Worm (Caenorhabditis elegans) whole organism, L4 larva: ENCODE measurements around the gene C24A3.9.

ENCODE experiments used
- Y75B8A.6 ChIP-seq: fragments of 200-800 bp; sonication (Bioruptor generic); IDR thresholded peaks from 2 replicates; pipeline ENCODE4 v1.3.6; 2022; ENCODE audit warnings: missing genetic modification reagents, missing genetic modification characterization, missing compliant biosample characterization
- ZK546.5 ChIP-seq, 2 experiments: sonication (generic microtip); optimal IDR thresholded peaks; 2 replicates each; lab custom pipeline; 2017; ENCODE audit warnings: missing biosample characterization in 2 of 2, missing genetic modification characterization in 2 of 2
- aha-1 ChIP-seq: fragments of 150-350 bp; peaks from one replicate; lab custom pipeline; 2014; ENCODE audit warnings: missing biosample characterization, missing genetic modification characterization
- arid-1 ChIP-seq: fragments of 200-800 bp; sonication (Bioruptor generic); conservative IDR thresholded peaks from 2 replicates; pipeline ENCODE4 v1.3.6; 2022; ENCODE audit warnings: missing genetic modification reagents, missing genetic modification characterization, missing compliant biosample characterization
- ceh-20 ChIP-seq: fragments of 200-800 bp; sonication (Bioruptor generic); IDR thresholded peaks from 2 replicates; pipeline ENCODE4 v1.3.6; 2022; ENCODE audit warnings: missing genetic modification reagents, missing genetic modification characterization, missing compliant biosample characterization
- ces-1 ChIP-seq: fragments of 150-350 bp; sonication (generic microtip); optimal IDR thresholded peaks from 4 replicates; lab custom pipeline; 2014; ENCODE audit warnings: missing biosample characterization, missing genetic modification reagents, missing genetic modification characterization
- daf-16 ChIP-seq, 3 experiments: sonication (generic microtip); optimal IDR thresholded peaks; 2 replicates each; lab custom pipeline; 2016 to 2017; ENCODE audit warnings: missing genetic modification characterization in 3 of 3, missing genetic modification reagents in 3 of 3, mild to moderate bottlenecking in 2 of 3, missing compliant biosample characterization in 2 of 3, missing biosample characterization in 1 of 3, moderate library complexity in 1 of 3
- dmd-6 ChIP-seq: fragments of 200-800 bp; sonication (Bioruptor generic); IDR thresholded peaks from 2 replicates; pipeline ENCODE4 v1.3.6; 2022; ENCODE audit warnings: missing genetic modification reagents, missing genetic modification characterization, missing compliant biosample characterization
- egl-27 ChIP-seq: sonication (generic microtip); optimal IDR thresholded peaks from 3 replicates; lab custom pipeline; 2017; ENCODE audit warnings: missing biosample characterization, missing genetic modification reagents, missing genetic modification characterization
- egl-43 ChIP-seq: fragments of 200-800 bp; sonication (Bioruptor generic); IDR thresholded peaks from 2 replicates; pipeline ENCODE4 v1.3.6; 2022; ENCODE audit warnings: missing genetic modification reagents, missing genetic modification characterization, missing compliant biosample characterization
- fkh-10 ChIP-seq: fragments of 150-350 bp; optimal IDR thresholded peaks from 2 replicates; lab custom pipeline; 2014; ENCODE audit warnings: missing biosample characterization, missing genetic modification reagents, missing genetic modification characterization
- gei-8 ChIP-seq: fragments of 200-800 bp; sonication (Bioruptor generic); optimal IDR thresholded peaks from 2 replicates; lab custom pipeline; 2018; ENCODE audit warnings: mild to moderate bottlenecking, missing genetic modification characterization, missing compliant biosample characterization
- hif-1 ChIP-seq, 2 experiments: sonication (generic microtip); optimal IDR thresholded peaks; 2 replicates each; lab custom pipeline; 2016 to 2017; ENCODE audit warnings: missing compliant biosample characterization in 2 of 2, missing genetic modification characterization in 2 of 2, missing genetic modification reagents in 2 of 2, missing genotype in 2 of 2, mild to moderate bottlenecking in 1 of 2
- hlh-30 ChIP-seq: sonication (generic microtip); optimal IDR thresholded peaks from 2 replicates; lab custom pipeline; 2017; ENCODE audit warnings: antibody characterized with exemption, mild to moderate bottlenecking, missing genetic modification characterization, missing compliant biosample characterization; ENCODE audit not compliant: insufficient read depth
- jun-1 ChIP-seq: fragments of 150-350 bp; optimal IDR thresholded peaks from 2 replicates; lab custom pipeline; 2014; ENCODE audit warnings: missing biosample characterization, missing genetic modification reagents, missing genetic modification characterization
- lin-13 ChIP-seq: fragments of 150-350 bp; optimal IDR thresholded peaks from 2 replicates; lab custom pipeline; 2014; ENCODE audit warnings: missing biosample characterization, missing genetic modification reagents, missing genetic modification characterization
- lin-29 ChIP-seq: fragments of 200-800 bp; sonication (Bioruptor generic); IDR thresholded peaks from 2 replicates; pipeline ENCODE4 v1.3.6; 2022; ENCODE audit warnings: missing genetic modification reagents, missing genetic modification characterization, missing compliant biosample characterization
- lsy-2 ChIP-seq, 2 experiments: fragments of 150-350 bp in 1 of 2; sonication (generic microtip) in 1 of 2; optimal IDR thresholded peaks; 2 replicates each; lab custom pipeline; 2014 to 2017; ENCODE audit warnings: missing biosample characterization in 2 of 2, missing genetic modification characterization in 2 of 2
- madf-9 ChIP-seq: fragments of 200-800 bp; sonication (Bioruptor generic); conservative IDR thresholded peaks from 2 replicates; pipeline ENCODE4 v1.3.6; 2022; ENCODE audit warnings: missing genetic modification reagents, missing genetic modification characterization, missing compliant biosample characterization
- nhr-11 ChIP-seq: fragments of 150-350 bp; optimal IDR thresholded peaks from 2 replicates; lab custom pipeline; 2014; ENCODE audit warnings: missing biosample characterization, missing genetic modification characterization
- nhr-237 ChIP-seq: sonication (generic microtip); optimal IDR thresholded peaks from 2 replicates; lab custom pipeline; 2017; ENCODE audit warnings: missing biosample characterization, missing genetic modification characterization
- nhr-25 ChIP-seq: sonication (generic microtip); optimal IDR thresholded peaks from 2 replicates; lab custom pipeline; 2017; ENCODE audit warnings: missing genetic modification characterization, mild to moderate bottlenecking, missing compliant biosample characterization, antibody characterized with exemption, moderate library complexity, borderline replicate concordance; ENCODE audit not compliant: insufficient read depth
- nhr-42 ChIP-seq: fragments of 200-800 bp; sonication (Bioruptor generic); IDR thresholded peaks from 2 replicates; pipeline ENCODE4 v1.3.6; 2022; ENCODE audit warnings: missing genetic modification characterization, missing compliant biosample characterization
- nhr-48 ChIP-seq: sonication (generic microtip); optimal IDR thresholded peaks from 2 replicates; lab custom pipeline; 2016; ENCODE audit warnings: mild to moderate bottlenecking, missing genetic modification characterization, missing compliant biosample characterization
- nhr-76 ChIP-seq: fragments of 150-350 bp; optimal IDR thresholded peaks from 2 replicates; lab custom pipeline; 2014; ENCODE audit warnings: missing biosample characterization, missing genetic modification characterization
- nhr-77 ChIP-seq: fragments of 150-350 bp; optimal IDR thresholded peaks from 2 replicates; lab custom pipeline; 2014; ENCODE audit warnings: missing biosample characterization, missing genetic modification characterization
- php-3 ChIP-seq: fragments of 200-800 bp; sonication (Bioruptor generic); IDR thresholded peaks from 2 replicates; pipeline ENCODE4 v1.3.6; 2022; ENCODE audit warnings: missing genetic modification reagents, missing genetic modification characterization, missing compliant biosample characterization
- rbr-2 ChIP-seq: sonication (generic microtip); optimal IDR thresholded peaks from 2 replicates; lab custom pipeline; 2016; ENCODE audit warnings: missing genotype, missing genetic modification characterization, missing compliant biosample characterization
- sdz-12 ChIP-seq: fragments of 200-800 bp; sonication (Bioruptor generic); optimal IDR thresholded peaks from 2 replicates; lab custom pipeline; 2018; ENCODE audit warnings: mild to moderate bottlenecking, missing genetic modification characterization, missing compliant biosample characterization
- snpc-4 ChIP-seq: fragments of 150-350 bp; optimal IDR thresholded peaks from 2 replicates; lab custom pipeline; 2014; ENCODE audit warnings: missing biosample characterization, missing genetic modification characterization
- spr-1 ChIP-seq: sonication (generic microtip); optimal IDR thresholded peaks from 2 replicates; lab custom pipeline; 2016; ENCODE audit warnings: mild to moderate bottlenecking, missing genetic modification characterization, missing compliant biosample characterization
- spr-3 ChIP-seq: fragments of 200-800 bp; sonication (Bioruptor generic); optimal IDR thresholded peaks from 2 replicates; lab custom pipeline; 2018; ENCODE audit warnings: mild to moderate bottlenecking, missing genetic modification characterization, missing compliant biosample characterization
- tag-97 ChIP-seq: fragments of 200-800 bp; sonication (Bioruptor generic); IDR thresholded peaks from 2 replicates; pipeline ENCODE4 v1.3.6; 2022; ENCODE audit warnings: missing genetic modification characterization, missing compliant biosample characterization
- unc-62 ChIP-seq, 3 experiments: fragments of 150-350 bp in 1 of 3; sonication (generic microtip); optimal IDR thresholded peaks in 2 of 3; peaks in 1 of 3; 1 replicate in 1 of 3; 2 replicates in 2 of 3; lab custom pipeline; 2014 to 2017; ENCODE audit warnings: missing biosample characterization in 3 of 3, missing genetic modification characterization in 3 of 3, missing genetic modification reagents in 3 of 3, missing genotype in 1 of 3
- zfp-3 ChIP-seq: fragments of 200-800 bp; sonication (Bioruptor generic); conservative IDR thresholded peaks from 2 replicates; pipeline ENCODE4 v1.3.6; 2022; ENCODE audit warnings: missing genetic modification reagents, missing genetic modification characterization, missing compliant biosample characterization
- zip-11 ChIP-seq: fragments of 200-800 bp; sonication (Bioruptor generic); IDR thresholded peaks from 2 replicates; pipeline ENCODE4 v1.3.6; 2022; ENCODE audit warnings: missing genetic modification characterization, missing compliant biosample characterization

C24A3.9 gene

DNA sequence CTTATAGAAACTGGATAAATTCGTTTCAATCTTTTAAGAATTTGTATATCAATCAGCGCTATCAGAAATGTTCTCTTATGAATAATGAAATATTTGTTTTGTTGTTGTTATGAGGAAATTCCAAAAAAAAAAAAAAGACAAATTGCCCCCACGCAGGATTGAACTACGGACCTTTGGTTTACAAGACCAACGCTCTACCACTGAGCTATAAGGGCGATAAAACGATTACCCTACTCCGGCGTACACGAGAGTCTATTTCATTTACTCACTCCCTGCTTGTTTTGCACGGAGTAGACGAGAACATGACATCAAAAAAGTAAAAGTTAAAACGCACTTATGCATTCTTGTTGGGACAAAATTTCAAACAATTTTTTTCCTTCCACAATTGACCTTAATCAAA lies 14.0 kb upstream of the C24A3.9 start (continued):
- TF ChIP-seq zip-11 (GFP tag; lab: Robert Waterston, UW) (peak; percentile 88; the same call in 1 of the 2 replicates), php-3 (no peak), jun-1 (tag; lab: Kevin White, UChicago) (no peak), nhr-76 (no peak), sdz-12 (GFP tag; lab: Kevin White, UChicago) (peak; percentile 1), fkh-10 (no peak), nhr-237 (tag; lab: Kevin White, UChicago) (no peak), zfp-3 (GFP tag; lab: Robert Waterston, UW) (no peak), lin-13 (no peak), lin-29 (0 out of 2 replicates have a peak, but pooled peaks have one; percentile 67)
- TF ChIP-seq, all 104 proteins: peak for 38

DNA sequence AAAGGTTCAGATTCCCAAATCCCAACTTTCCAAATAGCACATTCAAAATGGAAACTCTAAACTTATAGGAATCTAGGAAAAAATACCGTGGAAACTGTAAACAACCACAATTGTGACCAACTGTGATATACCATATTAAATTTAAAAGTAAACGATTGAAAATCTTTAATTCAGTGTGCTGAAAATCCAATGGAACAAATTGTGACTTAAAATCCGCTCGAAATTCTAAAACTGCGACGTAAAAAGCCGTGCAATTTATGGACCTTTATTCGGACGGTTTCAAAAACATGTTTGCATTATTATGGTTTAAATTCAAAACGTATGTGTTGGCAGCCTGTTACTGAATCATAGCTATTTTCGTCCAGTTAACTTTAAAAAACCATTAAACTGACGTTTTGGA lies 13.5 kb upstream of the C24A3.9 start:
- TF ChIP-seq unc-62 (GFP tag; optimal IDR thresholded peaks at IDR 0.05 in 1 of 2; lab: Kevin White, UChicago): peak in 1 of 2 experiments; percentile 95
- TF ChIP-seq unc-62 (tag; optimal IDR thresholded peaks at IDR 0.05; lab: Kevin White, UChicago): no peak
- TF ChIP-seq lin-13: no peak
- TF ChIP-seq, all 104 proteins: peak for 1

DNA sequence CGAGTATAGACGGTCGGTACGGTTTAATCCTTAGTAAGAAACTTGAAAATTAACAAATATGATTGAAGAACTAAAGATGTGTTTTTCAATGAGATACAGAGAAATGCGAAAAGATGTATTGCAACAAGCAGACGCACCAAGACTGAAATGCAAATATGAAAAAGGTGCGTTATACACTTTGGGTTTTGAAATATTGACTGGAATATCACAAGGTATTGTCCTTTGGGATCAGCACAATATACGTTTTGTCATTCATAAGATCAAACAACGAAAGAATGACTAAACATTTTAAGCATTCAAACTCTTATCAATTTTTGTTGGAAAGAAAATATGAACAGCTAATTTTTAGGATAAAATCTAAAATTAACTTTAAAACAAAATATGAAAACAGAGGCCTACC lies 12.5 kb upstream of the C24A3.9 start, which contains the start of gene T25B6.6:
Gene T25B6.6 (minus strand): TSS at position 101 of the 400 bp plus-strand sequence.
- TF ChIP-seq spr-1 (tag; lab: Kevin White, UChicago): no peak
- TF ChIP-seq, all 104 proteins: peak for 0

DNA sequence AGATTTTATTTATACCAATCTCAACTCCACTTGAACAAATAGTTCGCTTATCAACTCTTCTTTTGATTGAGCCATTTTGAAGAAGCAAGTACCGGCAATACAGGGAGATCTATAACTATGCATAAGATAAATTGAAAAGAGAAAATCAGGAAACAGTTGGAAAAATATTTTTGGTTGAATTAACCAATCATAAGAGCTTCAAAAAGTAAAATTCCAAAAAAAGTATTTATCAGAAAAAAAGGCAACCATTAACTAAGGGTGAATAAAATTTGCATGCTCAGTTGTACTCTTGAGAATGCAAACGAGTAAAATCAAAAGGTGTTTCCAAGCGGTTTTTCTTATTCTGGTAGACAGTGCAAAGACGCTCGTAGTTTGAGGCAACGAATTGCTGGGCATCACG lies 11.3 kb upstream of the C24A3.9 start, which contains the start of gene T25B6.5:
Gene T25B6.5 (minus strand): TSS at position 101 of the 400 bp plus-strand sequence.
- TF ChIP-seq ceh-20 (GFP tag; lab: Robert Waterston, UW) (no peak), nhr-42 (no peak), daf-16 (GFP tag; optimal IDR thresholded peaks at IDR 0.05; lab: Kevin White, UChicago) (no peak), daf-16 (tag; optimal IDR thresholded peaks at IDR 0.05; lab: Kevin White, UChicago) (no peak), ces-1 (no peak), Y75B8A.6 (GFP tag; lab: Robert Waterston, UW) (no peak), arid-1 (GFP tag; lab: Robert Waterston, UW) (no peak), aha-1 (no peak), ZK546.5 (tag; optimal IDR thresholded peaks at IDR 0.05; lab: Kevin White, UChicago) (no peak), nhr-48 (tag; lab: Kevin White, UChicago) (no peak), spr-3 (GFP tag; lab: Kevin White, UChicago) (no peak), tag-97 (GFP tag; lab: Robert Waterston, UW) (no peak), hif-1 (tag; optimal IDR thresholded peaks at IDR 0.05; lab: Kevin White, UChicago) (no peak), madf-9 (GFP tag; lab: Robert Waterston, UW) (no peak), lin-29 (no peak), lsy-2 (tag; optimal IDR thresholded peaks at IDR 0.05; lab: Kevin White, UChicago) (no peak), rbr-2 (tag; lab: Kevin White, UChicago) (no peak), spr-1 (tag; lab: Kevin White, UChicago) (no peak)

DNA sequence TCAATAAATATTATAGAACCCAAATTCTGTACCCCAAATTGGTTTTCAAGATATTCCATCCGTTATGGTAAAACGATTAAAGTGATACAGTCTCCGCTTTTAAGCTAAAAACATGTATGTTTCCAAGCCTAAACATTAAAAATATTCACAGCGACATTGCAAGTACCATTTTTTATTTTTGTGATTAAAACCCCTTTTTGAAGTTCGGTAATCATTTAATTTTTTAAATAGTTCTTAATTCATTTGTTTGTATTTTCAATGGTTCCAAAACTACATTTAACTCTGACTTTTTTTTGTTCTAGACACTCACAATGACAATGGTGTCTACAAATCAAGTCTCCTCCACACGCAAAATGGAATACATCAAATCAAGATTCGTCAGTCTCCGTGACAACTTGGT lies 5.1 kb upstream of the C24A3.9 start, which contains the start of gene T25B6.4:
Gene T25B6.4 (plus strand): TSS at position 301 of the 400 bp plus-strand sequence.
- TF ChIP-seq Y75B8A.6 (GFP tag; lab: Robert Waterston, UW) (no peak), egl-43 (GFP tag; lab: Robert Waterston, UW) (no peak), nhr-25 (tag; lab: Kevin White, UChicago) (no peak), nhr-11 (tag; lab: Kevin White, UChicago) (no peak), lin-13 (no peak), nhr-77 (tag; lab: Kevin White, UChicago) (no peak), aha-1 (no peak), dmd-6 (GFP tag; lab: Robert Waterston, UW) (no peak), egl-27 (tag; lab: Kevin White, UChicago) (no peak), snpc-4 (no peak), hlh-30 (no peak), gei-8 (no peak), nhr-48 (tag; lab: Kevin White, UChicago) (no peak)
